Fruit fly (Drosophila melanogaster): ENCODE measurements around the gene Rab3GAP1.

The Rab3GAP1 gene

DNA sequence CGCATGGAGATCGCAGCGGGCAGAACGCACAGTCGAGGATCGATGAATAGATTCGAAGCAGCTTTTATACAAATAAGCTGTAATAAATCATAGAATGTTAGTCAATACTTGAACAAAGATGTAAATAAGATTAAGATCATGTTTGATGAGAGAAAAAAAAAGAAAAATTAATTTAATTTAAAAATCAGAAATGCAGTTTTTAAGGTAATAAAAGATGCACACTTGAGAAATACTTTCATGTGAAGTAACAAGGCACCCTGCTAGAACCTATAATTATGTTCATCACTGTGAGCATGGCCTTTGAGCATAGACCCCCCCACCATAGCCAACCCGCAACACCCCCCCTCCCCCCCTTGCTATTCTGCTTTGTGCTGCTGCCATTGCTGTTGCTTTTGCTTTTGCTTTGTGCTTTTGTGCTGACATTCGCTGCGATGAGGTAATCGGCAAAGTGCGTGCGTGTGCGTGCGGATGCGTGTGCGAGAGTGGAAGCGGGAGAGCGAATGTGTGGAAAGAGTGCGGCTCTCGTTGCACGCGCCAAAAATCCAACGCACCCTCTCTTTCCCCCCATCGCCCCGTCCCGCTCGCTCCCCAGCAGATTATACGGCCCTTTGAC lies 32.4 kb upstream of the Rab3GAP1 start (continued):
- TF ChIP-seq CG7368 (GFP tag; optimal IDR thresholded peaks at IDR 0.05), result peak; percentile 55
- peak; percentile 84 for TF ChIP-seq CG3032 (tag; optimal IDR thresholded peaks at IDR 0.05)
- peak; percentile 47 for TF ChIP-seq vri (GFP tag; optimal IDR thresholded peaks at IDR 0.05)
- TF ChIP-seq Eip78C (GFP tag), result peak; percentile 86
- TF ChIP-seq Gug (GFP tag; IDR thresholded peaks at IDR 0.05), result no peak; the same call in 1 of the 2 replicates
- TF ChIP-seq CG9139 (GFP tag; optimal IDR thresholded peaks at IDR 0.05), result peak; percentile 67
- peak; percentile 50 for TF ChIP-seq CG34406 (GFP tag; optimal IDR thresholded peaks at IDR 0.05)
- peak; percentile 34 for TF ChIP-seq Sox102F (GFP tag; optimal IDR thresholded peaks at IDR 0.05)
- TF ChIP-seq cyc (GFP tag; optimal IDR thresholded peaks at IDR 0.05), result peak; percentile 52
- peak; percentile 69 for TF ChIP-seq esn (GFP tag; optimal IDR thresholded peaks at IDR 0.05)
- TF ChIP-seq Ets96B (tag; optimal IDR thresholded peaks at IDR 0.05), result peak; percentile 82
- TF ChIP-seq Eip75B (GFP tag; optimal IDR thresholded peaks at IDR 0.05), result peak; percentile 61
- TF ChIP-seq Met (GFP tag; optimal IDR thresholded peaks at IDR 0.05), result peak; percentile 76
- TF ChIP-seq fkh (GFP tag; optimal IDR thresholded peaks at IDR 0.05), result peak; percentile 90
- no peak for TF ChIP-seq dac (GFP tag; optimal IDR thresholded peaks at IDR 0.05)
- peak; percentile 78 for TF ChIP-seq fd59A (GFP tag; optimal IDR thresholded peaks at IDR 0.05)
- TF ChIP-seq CG1621 (tag; optimal IDR thresholded peaks at IDR 0.05), result peak; percentile 69
- peak; percentile 46 for TF ChIP-seq pdm3 (GFP tag; optimal IDR thresholded peaks at IDR 0.05)
- TF ChIP-seq CG6854 (GFP tag; optimal IDR thresholded peaks at IDR 0.05), result no peak

DNA sequence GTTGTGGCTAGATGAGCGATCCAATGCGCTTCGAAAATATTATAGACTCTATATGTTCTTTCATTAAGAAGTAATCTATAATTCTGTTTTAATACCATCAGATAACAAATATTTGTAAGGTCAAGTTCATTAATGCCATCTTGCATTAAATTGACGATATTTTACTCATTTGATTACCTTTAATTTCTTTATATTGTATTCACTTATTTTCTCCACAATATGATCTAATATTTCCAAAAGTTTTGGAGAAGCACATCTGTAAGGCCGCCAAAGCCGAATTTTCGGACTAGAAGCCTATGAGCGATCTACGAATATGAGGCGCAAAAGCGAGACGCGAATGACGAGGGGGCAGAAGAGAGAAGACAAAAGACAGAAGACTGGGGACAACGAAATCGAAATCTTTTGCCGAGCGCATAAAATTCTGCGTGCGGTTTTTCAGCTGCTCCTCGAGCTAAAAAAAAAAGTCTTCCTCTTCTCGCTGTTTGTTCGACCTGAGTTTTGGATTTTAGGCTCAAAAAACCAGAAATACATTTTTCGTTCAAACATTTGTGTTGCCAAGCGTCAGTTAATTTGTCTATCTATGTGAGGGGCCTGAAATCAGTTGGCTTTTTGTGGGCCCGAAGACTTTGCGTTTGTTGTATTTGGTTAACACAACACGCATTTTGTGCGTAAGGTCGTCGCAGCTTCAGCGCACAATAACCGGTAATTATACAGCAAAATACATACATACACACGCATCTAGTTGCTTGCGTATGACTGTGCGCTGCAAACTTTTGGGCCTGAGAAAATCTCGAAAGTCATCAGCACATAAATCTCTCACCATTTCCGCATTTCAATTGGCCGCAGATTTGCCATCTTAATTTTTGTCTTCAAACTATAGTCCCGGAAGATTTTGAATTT lies 27.9 kb upstream of the Rab3GAP1 start:
- TF ChIP-seq CG6276 (GFP tag; optimal IDR thresholded peaks at IDR 0.05) (peak; percentile 70), dac (GFP tag; optimal IDR thresholded peaks at IDR 0.05) (peak; percentile 5), Lpt (GFP tag; optimal IDR thresholded peaks at IDR 0.05) (no peak), CG6163 (GFP tag; IDR thresholded peaks at IDR 0.05) (no peak), CG16779 (tag; optimal IDR thresholded peaks at IDR 0.05) (no peak), topi (GFP tag; optimal IDR thresholded peaks at IDR 0.05) (no peak), CG3919 (GFP tag; optimal IDR thresholded peaks at IDR 0.05) (peak; percentile 26), CG1621 (tag; optimal IDR thresholded peaks at IDR 0.05) (no peak), CG10631 (GFP tag; optimal IDR thresholded peaks at IDR 0.05) (peak; percentile 26), achi (GFP tag; optimal IDR thresholded peaks at IDR 0.05) (no peak), OdsH (GFP tag; optimal IDR thresholded peaks at IDR 0.05) (peak; percentile 42), fd59A (GFP tag; optimal IDR thresholded peaks at IDR 0.05) (peak; percentile 38), CG4318 (GFP tag; optimal IDR thresholded peaks at IDR 0.05) (no peak), Hr39 (GFP tag; optimal IDR thresholded peaks at IDR 0.05) (no peak), lz (GFP tag; optimal IDR thresholded peaks at IDR 0.05) (no peak), spab (GFP tag; optimal IDR thresholded peaks at IDR 0.05) (peak; percentile 38), CG9139 (GFP tag; optimal IDR thresholded peaks at IDR 0.05) (no peak), CG10669 (GFP tag; optimal IDR thresholded peaks at IDR 0.05) (peak; percentile 47), Gug (GFP tag; IDR thresholded peaks at IDR 0.05) (peak; percentile 70), Ets96B (tag; optimal IDR thresholded peaks at IDR 0.05) (peak; percentile 18), Sox14 (GFP tag; optimal IDR thresholded peaks at IDR 0.05) (peak; percentile 28), CG11902 (GFP tag; optimal IDR thresholded peaks at IDR 0.05) (no peak), ss (GFP tag; optimal IDR thresholded peaks at IDR 0.05) (peak in 1 of 2 experiments; percentile 16), CG11294 (GFP tag; IDR thresholded peaks at IDR 0.05) (peak; percentile 71; the same call in 1 of the 2 replicates), Hr4 (GFP tag; optimal IDR thresholded peaks at IDR 0.05) (peak; percentile 53), eg (GFP tag; IDR thresholded peaks at IDR 0.05) (peak; percentile 69; the same call in 1 of the 3 replicates), Eip78C (GFP tag) (peak; percentile 87), Sox15 (GFP tag; optimal IDR thresholded peaks at IDR 0.05) (no peak), fkh (GFP tag; optimal IDR thresholded peaks at IDR 0.05) (peak; percentile 93), pdm3 (GFP tag; optimal IDR thresholded peaks at IDR 0.05) (peak; percentile 54), Eip93F (GFP tag; optimal IDR thresholded peaks at IDR 0.05) (no peak), CG8119 (GFP tag; IDR thresholded peaks at IDR 0.05) (peak; percentile 82), salr (GFP tag; optimal IDR thresholded peaks at IDR 0.05) (peak in 1 of 2 experiments; percentile 11), CG6854 (GFP tag; optimal IDR thresholded peaks at IDR 0.05) (no peak), CG3032 (tag; optimal IDR thresholded peaks at IDR 0.05) (peak; percentile 42), CG32006 (GFP tag; optimal IDR thresholded peaks at IDR 0.05) (peak; percentile 75), svp (GFP tag) (peak; percentile 31)

Data from whole organism, prepupa.